Worm (Caenorhabditis elegans) whole organism, L1 larva: ENCODE measurements around the gene oac-23.

Experiments
- C16A3.4 ChIP-seq: fragments of 150-350 bp; optimal IDR thresholded peaks from 2 replicates; lab custom pipeline; 2014; ENCODE audit warnings: missing biosample characterization, missing genetic modification characterization
- Y116A8C.19 ChIP-seq: sonication (generic microtip); optimal IDR thresholded peaks from 2 replicates; lab custom pipeline; 2016; ENCODE audit warnings: missing compliant biosample characterization, missing genetic modification characterization, borderline replicate concordance
- aha-1 ChIP-seq: fragments of 150-350 bp; optimal IDR thresholded peaks from 2 replicates; lab custom pipeline; 2014; ENCODE audit warnings: missing biosample characterization, missing genetic modification characterization
- blmp-1 ChIP-seq: fragments of 150-350 bp; optimal IDR thresholded peaks from 2 replicates; lab custom pipeline; 2014; ENCODE audit warnings: missing biosample characterization, missing genetic modification characterization
- ceh-63 ChIP-seq: fragments of 200-800 bp; sonication (Bioruptor generic); optimal IDR thresholded peaks from 2 replicates; lab custom pipeline; 2018; ENCODE audit warnings: mild to moderate bottlenecking, missing genetic modification characterization, missing compliant biosample characterization
- ceh-90 ChIP-seq: sonication (generic microtip); optimal IDR thresholded peaks from 2 replicates; lab custom pipeline; 2016; ENCODE audit warnings: missing genetic modification characterization, missing compliant biosample characterization
- ces-1 ChIP-seq: fragments of 150-350 bp; optimal IDR thresholded peaks from 2 replicates; lab custom pipeline; 2014; ENCODE audit warnings: missing biosample characterization, missing genetic modification reagents, missing genetic modification characterization
- dpl-1 ChIP-seq, 3 experiments: fragments of 150-350 bp in 2 of 3; sonication (generic microtip) in 1 of 3; optimal IDR thresholded peaks; 2 replicates each; lab custom pipeline; 2014 to 2017; ENCODE audit warnings: missing biosample characterization in 3 of 3, missing genetic modification characterization in 3 of 3, missing genetic modification reagents in 3 of 3
- efl-1 ChIP-seq, 4 experiments: fragments of 150-350 bp; optimal IDR thresholded peaks in 3 of 4; peaks in 1 of 4; 1 replicate in 1 of 4; 2 replicates in 3 of 4; lab custom pipeline; 2014; ENCODE audit warnings: missing biosample characterization in 2 of 4, missing genetic modification characterization in 2 of 4, missing genetic modification reagents in 2 of 4
- efl-3 ChIP-seq: fragments of 200-800 bp; sonication (Bioruptor generic); optimal IDR thresholded peaks from 2 replicates; lab custom pipeline; 2018; ENCODE audit warnings: mild to moderate bottlenecking, missing genetic modification characterization, missing compliant biosample characterization
- egl-13 ChIP-seq: sonication (generic microtip); optimal IDR thresholded peaks from 2 replicates; lab custom pipeline; 2016; ENCODE audit warnings: missing genotype, missing genetic modification reagents, missing genetic modification characterization, missing compliant biosample characterization
- egl-27 ChIP-seq, 2 experiments: fragments of 150-350 bp in 1 of 2; sonication (generic microtip); optimal IDR thresholded peaks; 3 replicates each; lab custom pipeline; 2017 to 2018; ENCODE audit warnings: missing biosample characterization in 2 of 2, missing genetic modification characterization in 2 of 2, missing genetic modification reagents in 2 of 2
- elt-2 ChIP-seq: sonication (generic microtip); optimal IDR thresholded peaks from 2 replicates; lab custom pipeline; 2016; ENCODE audit warnings: missing genetic modification characterization, mild to moderate bottlenecking, inconsistent platforms, missing compliant biosample characterization, missing genetic modification reagents
- elt-3 ChIP-seq, 6 experiments: fragments of 150-350 bp in 1 of 6; sonication (generic microtip); optimal IDR thresholded peaks; 2 replicates each; lab custom pipeline; 2017 to 2018; ENCODE audit warnings: missing biosample characterization in 6 of 6, missing genetic modification characterization in 6 of 6, inconsistent platforms in 1 of 6
- fkh-8 ChIP-seq: sonication (generic microtip); optimal IDR thresholded peaks from 2 replicates; lab custom pipeline; 2016; ENCODE audit warnings: mild to moderate bottlenecking, missing genetic modification characterization, missing compliant biosample characterization
- hpl-2 ChIP-seq: fragments of 150-350 bp; optimal IDR thresholded peaks from 2 replicates; lab custom pipeline; 2014; ENCODE audit warnings: missing biosample characterization, missing genetic modification reagents, missing genetic modification characterization
- jun-1 ChIP-seq: fragments of 150-350 bp; optimal IDR thresholded peaks from 2 replicates; lab custom pipeline; 2014; ENCODE audit warnings: missing biosample characterization, missing genetic modification reagents, missing genetic modification characterization
- lin-13 ChIP-seq: fragments of 150-350 bp; optimal IDR thresholded peaks from 2 replicates; lab custom pipeline; 2014; ENCODE audit warnings: missing biosample characterization, missing genetic modification reagents, missing genetic modification characterization
- lin-35 ChIP-seq, 2 experiments: fragments of 150-350 bp; optimal IDR thresholded peaks; 2 replicates each; lab custom pipeline; 2014; ENCODE audit warnings: missing biosample characterization in 2 of 2, missing genetic modification characterization in 2 of 2, missing genetic modification reagents in 2 of 2
- lir-3 ChIP-seq: sonication (generic microtip); optimal IDR thresholded peaks from 2 replicates; lab custom pipeline; 2016; ENCODE audit warnings: mild to moderate bottlenecking, missing genetic modification characterization, moderate library complexity, missing compliant biosample characterization; ENCODE audit not compliant: poor library complexity
- lsy-2 ChIP-seq, 2 experiments: fragments of 150-350 bp; optimal IDR thresholded peaks; 2 replicates each; lab custom pipeline; 2014; ENCODE audit warnings: missing biosample characterization in 2 of 2, missing genetic modification characterization in 2 of 2
- mdl-1 ChIP-seq, 2 experiments: fragments of 150-350 bp; optimal IDR thresholded peaks; 2 replicates each; lab custom pipeline; 2014 to 2017; ENCODE audit warnings: missing biosample characterization in 2 of 2, missing genetic modification characterization in 2 of 2, inconsistent platforms in 1 of 2
- nhr-11 ChIP-seq: fragments of 150-350 bp; optimal IDR thresholded peaks from 2 replicates; lab custom pipeline; 2014; ENCODE audit warnings: missing biosample characterization, missing genetic modification characterization
- nhr-12 ChIP-seq: sonication (generic microtip); optimal IDR thresholded peaks from 2 replicates; lab custom pipeline; 2017; ENCODE audit warnings: missing biosample characterization, missing genetic modification characterization
- nhr-20 ChIP-seq: sonication (generic microtip); optimal IDR thresholded peaks from 2 replicates; lab custom pipeline; 2016; ENCODE audit warnings: mild to moderate bottlenecking, missing genetic modification characterization, missing compliant biosample characterization
- nhr-237 ChIP-seq: fragments of 150-350 bp; optimal IDR thresholded peaks from 2 replicates; lab custom pipeline; 2014; ENCODE audit warnings: missing biosample characterization, missing genetic modification characterization
- nhr-28 ChIP-seq: fragments of 150-350 bp; optimal IDR thresholded peaks from 2 replicates; lab custom pipeline; 2014; ENCODE audit warnings: missing biosample characterization, missing genetic modification characterization
- nhr-84 ChIP-seq: sonication (generic microtip); optimal IDR thresholded peaks from 2 replicates; lab custom pipeline; 2017; ENCODE audit warnings: missing biosample characterization, missing genetic modification characterization
- nhr-90 ChIP-seq: sonication (generic microtip); optimal IDR thresholded peaks from 2 replicates; lab custom pipeline; 2016; ENCODE audit warnings: mild to moderate bottlenecking, missing genetic modification characterization, missing compliant biosample characterization; ENCODE audit not compliant: poor library complexity
- pax-3 ChIP-seq: fragments of 200-800 bp; sonication (Bioruptor generic); optimal IDR thresholded peaks from 2 replicates; lab custom pipeline; 2018; ENCODE audit warnings: mild to moderate bottlenecking, missing genetic modification characterization, moderate library complexity, missing compliant biosample characterization
- pqm-1 ChIP-seq: sonication (generic microtip); optimal IDR thresholded peaks from 3 replicates; lab custom pipeline; 2017; ENCODE audit warnings: missing biosample characterization, missing genetic modification characterization
- rnt-1 ChIP-seq: sonication (generic microtip); optimal IDR thresholded peaks from 2 replicates; lab custom pipeline; 2016; ENCODE audit warnings: mild to moderate bottlenecking, missing genetic modification characterization, moderate library complexity, missing compliant biosample characterization
- snu-23 ChIP-seq: sonication (generic microtip); optimal IDR thresholded peaks from 2 replicates; lab custom pipeline; 2016; ENCODE audit warnings: missing genetic modification characterization, missing compliant biosample characterization
- sox-4 ChIP-seq: sonication (generic microtip); optimal IDR thresholded peaks from 2 replicates; lab custom pipeline; 2016; ENCODE audit warnings: missing genetic modification characterization, missing compliant biosample characterization
- sup-37 ChIP-seq: fragments of 200-800 bp; sonication (Bioruptor generic); optimal IDR thresholded peaks from 2 replicates; lab custom pipeline; 2018; ENCODE audit warnings: mild to moderate bottlenecking, missing genetic modification characterization, missing compliant biosample characterization
- tbx-2 ChIP-seq: sonication (generic microtip); optimal IDR thresholded peaks from 2 replicates; lab custom pipeline; 2016; ENCODE audit warnings: missing genetic modification characterization, missing compliant biosample characterization
- tlp-1 ChIP-seq: fragments of 150-350 bp; optimal IDR thresholded peaks from 2 replicates; lab custom pipeline; 2014; ENCODE audit warnings: missing biosample characterization, missing genetic modification characterization
- unc-62 ChIP-seq: fragments of 150-350 bp; optimal IDR thresholded peaks from 2 replicates; lab custom pipeline; 2014; ENCODE audit warnings: missing biosample characterization, missing genetic modification reagents, missing genetic modification characterization
- vab-15 ChIP-seq: sonication (generic microtip); optimal IDR thresholded peaks from 2 replicates; lab custom pipeline; 2017; ENCODE audit warnings: missing genotype, mild to moderate bottlenecking, missing genetic modification characterization, missing compliant biosample characterization
- xbp-1 ChIP-seq: sonication (generic microtip); optimal IDR thresholded peaks from 2 replicates; lab custom pipeline; 2016; ENCODE audit warnings: missing genetic modification characterization, missing compliant biosample characterization
- zag-1 ChIP-seq: fragments of 150-350 bp; optimal IDR thresholded peaks from 2 replicates; lab custom pipeline; 2014; ENCODE audit warnings: missing biosample characterization, missing genetic modification characterization
- zip-4 ChIP-seq: fragments of 200-800 bp; sonication (Bioruptor generic); optimal IDR thresholded peaks from 2 replicates; lab custom pipeline; 2018; ENCODE audit warnings: mild to moderate bottlenecking, missing genetic modification characterization, moderate library complexity, missing compliant biosample characterization

oac-23 gene

DNA sequence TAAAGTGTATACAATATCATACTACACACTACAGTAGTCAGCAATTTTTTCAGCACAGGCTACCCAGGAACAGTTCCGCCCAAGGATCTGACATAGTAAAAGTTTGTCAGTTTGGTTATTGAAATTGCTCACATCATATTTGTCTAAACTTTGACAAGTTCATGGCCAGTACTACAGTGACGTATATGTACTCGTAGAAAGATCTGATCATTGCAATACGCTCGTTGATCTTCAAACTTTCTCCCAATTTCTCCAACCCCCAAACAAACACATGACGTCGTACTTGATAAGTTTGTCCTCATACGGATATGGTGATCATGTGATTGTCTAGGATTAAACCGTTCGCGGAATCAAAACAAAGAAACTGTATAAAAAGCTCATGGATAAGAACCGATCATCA, 13.5 kb downstream of the oac-23 start, which contains the start of gene dct-8:
Gene dct-8, plus strand, starts transcription at position 301 of the 400 bp plus-strand sequence.
- TF ChIP-seq blmp-1 (tag; lab: Kevin White, UChicago) (peak; percentile 40), zag-1 (no peak)
- TF ChIP-seq, all 84 proteins: peak for 1

DNA sequence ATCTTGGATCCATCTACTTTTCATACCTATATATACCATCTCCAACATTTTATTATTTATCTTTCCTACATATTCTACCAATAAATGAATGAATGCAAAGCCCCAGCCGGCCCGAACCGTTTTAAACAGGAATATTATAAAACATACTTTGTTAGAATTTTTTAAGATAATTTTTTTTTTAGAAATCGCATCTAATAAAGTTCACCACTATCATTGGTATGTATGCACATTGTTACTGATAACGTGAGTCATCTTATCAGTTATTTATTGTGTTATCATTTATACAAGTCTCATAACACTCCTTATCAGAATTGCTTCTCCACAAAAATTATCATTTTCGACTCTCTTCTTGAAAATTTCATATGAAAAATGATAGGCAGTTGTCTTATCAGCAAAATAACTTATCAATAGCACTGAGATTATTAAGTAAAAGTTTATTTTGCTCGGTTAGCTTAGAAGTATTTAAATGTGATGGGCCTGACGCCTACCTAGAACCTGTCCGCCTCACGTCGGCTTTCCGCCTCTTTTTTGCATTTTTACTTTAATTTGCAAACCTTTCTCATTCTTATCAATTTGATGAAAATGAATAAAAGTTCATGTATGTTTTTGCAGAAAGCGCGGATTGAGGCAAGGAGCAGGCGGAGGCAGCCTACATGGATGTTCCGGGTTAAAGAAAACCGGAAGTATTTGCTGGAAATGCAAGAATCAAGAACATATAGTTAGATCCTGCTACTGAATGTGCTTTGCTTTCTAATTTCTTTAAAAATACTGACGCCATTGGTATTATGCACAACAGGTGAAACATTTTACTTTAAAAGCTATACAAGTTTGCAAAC, 18.7 kb downstream of the oac-23 start, which contains the start of gene srz-62:
Gene srz-62, plus strand, starts transcription at position 786 of the 836 bp plus-strand sequence.
- TF ChIP-seq rnt-1 (tag; lab: Kevin White, UChicago) (no peak), nhr-90 (tag; lab: Kevin White, UChicago) (peak; percentile 40), pax-3 (tag; lab: Kevin White, UChicago) (peak; percentile 68), sox-4 (tag; lab: Kevin White, UChicago) (no peak), pqm-1 (tag; lab: Kevin White, UChicago) (peak; percentile 100), lsy-2 (tag; optimal IDR thresholded peaks at IDR 0.05; lab: Kevin White, UChicago) (peak in 1 of 2 experiments; percentile 61), mdl-1 (tag; optimal IDR thresholded peaks at IDR 0.05; lab: Kevin White, UChicago) (no peak), vab-15 (tag; lab: Kevin White, UChicago) (no peak), hpl-2 (GFP tag; lab: Kevin White, UChicago) (peak; percentile 5), nhr-20 (tag; lab: Kevin White, UChicago) (peak; percentile 32), tlp-1 (tag; lab: Kevin White, UChicago) (peak; percentile 92), unc-62 (no peak), jun-1 (tag; lab: Kevin White, UChicago) (peak; percentile 97), efl-1 (optimal IDR thresholded peaks at IDR 0.05; lab: Kevin White, UChicago) (no peak), efl-1 (GFP tag; optimal IDR thresholded peaks at IDR 0.05 in 1 of 2; lab: Kevin White, UChicago) (peak in 1 of 2 experiments; percentile 78), nhr-28 (tag; lab: Kevin White, UChicago) (no peak), egl-13 (tag; lab: Kevin White, UChicago) (peak; percentile 43), nhr-84 (tag; lab: Kevin White, UChicago) (no peak), tbx-2 (tag; lab: Kevin White, UChicago) (no peak), elt-3 (tag; optimal IDR thresholded peaks at IDR 0.05; lab: Kevin White, UChicago) (no peak), lin-13 (GFP tag; lab: Kevin White, UChicago) (no peak), zip-4 (no peak), egl-27 (tag; optimal IDR thresholded peaks at IDR 0.05; lab: Kevin White, UChicago) (peak in 1 of 2 experiments; percentile 23), sup-37 (no peak), nhr-237 (no peak), lir-3 (tag; lab: Kevin White, UChicago) (no peak), Y116A8C.19 (tag; lab: Kevin White, UChicago) (no peak), ces-1 (GFP tag; lab: Kevin White, UChicago) (no peak), elt-2 (tag; lab: Kevin White, UChicago) (peak; percentile 100), lin-35 (GFP tag; optimal IDR thresholded peaks at IDR 0.05; lab: Kevin White, UChicago) (peak in 1 of 2 experiments; percentile 56)

DNA sequence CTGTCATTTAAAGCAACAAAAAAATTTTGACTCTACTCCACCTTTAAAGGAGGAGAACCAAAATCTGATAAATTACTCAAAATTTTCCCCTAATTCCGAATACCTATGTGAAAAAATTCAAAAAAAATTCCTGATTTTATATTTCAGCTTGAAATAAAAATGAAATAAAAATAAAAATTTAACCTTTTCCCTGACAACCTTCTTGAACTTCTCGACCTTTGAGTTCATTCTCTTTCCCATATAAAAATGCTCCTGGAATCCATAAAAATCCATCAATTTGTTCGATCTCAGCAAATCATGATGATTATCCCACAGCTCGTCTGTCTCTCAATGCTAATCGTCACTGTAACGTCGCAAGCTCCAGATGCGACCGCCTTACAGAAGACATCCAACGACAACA, 21.7 kb downstream of the oac-23 start, which contains the start of gene F56D6.6:
Gene F56D6.6, plus strand, starts transcription at position 301 of the 400 bp plus-strand sequence.
- TF ChIP-seq fkh-8 (tag; lab: Kevin White, UChicago) (no peak), sup-37 (no peak), ceh-90 (no peak), nhr-11 (no peak), nhr-12 (tag; lab: Kevin White, UChicago) (no peak), efl-3 (GFP tag; lab: Kevin White, UChicago) (no peak), dpl-1 (GFP tag; optimal IDR thresholded peaks at IDR 0.05; lab: Kevin White, UChicago) (no peak), nhr-90 (tag; lab: Kevin White, UChicago) (no peak), aha-1 (tag; lab: Kevin White, UChicago) (no peak), C16A3.4 (tag; lab: Kevin White, UChicago) (no peak), snu-23 (GFP tag; lab: Kevin White, UChicago) (no peak), ceh-63 (no peak), ces-1 (GFP tag; lab: Kevin White, UChicago) (no peak), efl-1 (optimal IDR thresholded peaks at IDR 0.05; lab: Kevin White, UChicago) (no peak), efl-1 (GFP tag; optimal IDR thresholded peaks at IDR 0.05 in 1 of 2; lab: Kevin White, UChicago) (no peak), xbp-1 (tag; lab: Kevin White, UChicago) (no peak)
- TF ChIP-seq, all 84 proteins: peak for 0
